Fruit fly (Drosophila melanogaster): ENCODE data around the gene CIA30.

dm6 chr3R:29756153-29756552 is 19.4 kb downstream of the CIA30 start:
- no peak for TF ChIP-seq ss (GFP tag; optimal IDR thresholded peaks at IDR 0.05)
- no peak for TF ChIP-seq dac (GFP tag; optimal IDR thresholded peaks at IDR 0.05)
- no peak for TF ChIP-seq CG4318 (GFP tag; optimal IDR thresholded peaks at IDR 0.05)
- TF ChIP-seq Lpt (GFP tag; optimal IDR thresholded peaks at IDR 0.05), result peak; percentile 12
- no peak for TF ChIP-seq CG3032 (tag; optimal IDR thresholded peaks at IDR 0.05)
- TF ChIP-seq Ets96B (tag; optimal IDR thresholded peaks at IDR 0.05), result no peak
- TF ChIP-seq Blimp-1 (GFP tag; optimal IDR thresholded peaks at IDR 0.05), result no peak

All from whole organism, prepupa.